2 worm cellular contexts compared by ENCODE assay signal in the genomic region with DNA sequence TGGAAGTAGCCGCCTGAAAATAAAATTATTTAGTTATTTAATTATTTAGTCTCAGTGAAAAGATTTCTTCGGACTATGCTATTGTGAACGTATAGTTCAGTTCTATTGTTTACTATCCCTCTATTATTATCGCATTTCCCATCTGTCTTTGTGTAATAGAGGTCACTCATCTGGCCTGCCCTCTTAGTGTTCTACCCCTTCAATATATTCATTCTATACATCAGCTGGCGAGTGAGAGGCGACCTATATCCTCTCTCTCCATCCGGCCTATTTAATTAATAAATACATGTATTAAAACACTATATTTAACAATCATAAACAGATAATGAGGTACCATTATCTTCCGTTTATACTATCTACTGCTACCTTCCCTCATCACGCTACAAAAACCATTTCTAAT.
TF ChIP-seq lines count a peak whose summit lies in the region.

No protein-coding gene starts in this region.

TF ChIP-seq in whole organism, late embryonic, 69 proteins besides CTCF, POLR2A, EP300 and RAD21:
- TF ChIP-seq unc-42 (tag; optimal IDR thresholded peaks at IDR 0.05; lab: Kevin White, UChicago), result peak; percentile 14
- TF ChIP-seq hlh-8 (tag; optimal IDR thresholded peaks at IDR 0.05; lab: Kevin White, UChicago), result peak; percentile 27
- TF ChIP-seq ceh-31 (tag; optimal IDR thresholded peaks at IDR 0.05; lab: Kevin White, UChicago), result peak; percentile 1
- TF ChIP-seq sox-2 (GFP tag; IDR thresholded peaks at IDR 0.05; lab: Robert Waterston, UW), result peak; percentile 90

TF ChIP-seq in whole organism, mixed stage, embryonic, 35 proteins besides CTCF, POLR2A, EP300 and RAD21:
- TF ChIP-seq ces-1 (GFP tag; optimal IDR thresholded peaks at IDR 0.05; lab: Kevin White, UChicago) (peak; percentile 38), nhr-2 (tag; optimal IDR thresholded peaks at IDR 0.05; lab: Kevin White, UChicago) (peak; percentile 49), sptf-1 (tag; optimal IDR thresholded peaks at IDR 0.05; lab: Kevin White, UChicago) (peak; percentile 18), ceh-43 (GFP tag; optimal IDR thresholded peaks at IDR 0.05; lab: Kevin White, UChicago) (peak; percentile 56), cnd-1 (tag; optimal IDR thresholded peaks at IDR 0.05; lab: Kevin White, UChicago) (peak; percentile 43)
